1 worm cellular context compared by ENCODE assay signal in genomic region chrIV:2709590-2710201, ce11.
TF ChIP-seq lines count a peak whose summit lies in the region.

No protein-coding gene starts in this region.

TF ChIP-seq in whole organism, L4 larva, 104 proteins besides CTCF, POLR2A, EP300 and RAD21 (continued from another document):
- TF ChIP-seq pha-4 (GFP tag; IDR thresholded peaks at IDR 0.05; lab: Robert Waterston, UW) (peak; percentile 85; the same call in 1 of the 2 replicates), pha-4 (tag; optimal IDR thresholded peaks at IDR 0.05; lab: Kevin White, UChicago) (no peak), lim-7 (GFP tag; IDR thresholded peaks at IDR 0.05; lab: Robert Waterston, UW) (peak; percentile 62), F37D6.2 (tag; optimal IDR thresholded peaks at IDR 0.05; lab: Kevin White, UChicago) (no peak)
